Worm (Caenorhabditis elegans) whole organism, midembryonic: ENCODE results near the gene K02E2.11.

Experiments
- T22C8.4 ChIP-seq: fragments of 200-800 bp; sonication (Bioruptor generic); IDR thresholded peaks from 2 replicates; pipeline ENCODE4 v1.3.6; 2022; ENCODE audit warnings: missing genetic modification characterization, missing compliant biosample characterization
- cog-1 ChIP-seq: sonication (generic microtip); optimal IDR thresholded peaks from 2 replicates; lab custom pipeline; 2016; ENCODE audit warnings: missing genetic modification characterization, missing compliant biosample characterization
- flt-1 ChIP-seq: fragments of 200-800 bp; sonication (Bioruptor generic); IDR thresholded peaks from 2 replicates; pipeline ENCODE4 v1.3.6; 2022; ENCODE audit warnings: missing genetic modification characterization, missing compliant biosample characterization
- klf-2 ChIP-seq: fragments of 200-800 bp; sonication (Bioruptor generic); conservative IDR thresholded peaks from 2 replicates; pipeline ENCODE4 v1.3.6; 2022; ENCODE audit warnings: missing genetic modification reagents, missing genetic modification characterization, missing compliant biosample characterization
- med-1 ChIP-seq: sonication (generic microtip); optimal IDR thresholded peaks from 2 replicates; lab custom pipeline; 2017; ENCODE audit warnings: missing genetic modification characterization, mild to moderate bottlenecking, missing compliant biosample characterization, antibody characterized with exemption, missing genetic modification reagents; ENCODE audit not compliant: insufficient read depth
- ref-1 ChIP-seq: fragments of 200-800 bp; sonication (Bioruptor generic); conservative IDR thresholded peaks from 2 replicates; pipeline ENCODE4 v1.3.6; 2022; ENCODE audit warnings: missing genetic modification reagents, missing genetic modification characterization, missing compliant biosample characterization
- tab-1 ChIP-seq: fragments of 200-800 bp; sonication (Bioruptor generic); IDR thresholded peaks from 2 replicates; pipeline ENCODE4 v1.3.6; 2022; ENCODE audit warnings: missing genetic modification characterization, missing compliant biosample characterization
- ztf-23 ChIP-seq: fragments of 200-800 bp; sonication (Bioruptor generic); IDR thresholded peaks from 2 replicates; pipeline ENCODE4 v1.3.6; 2022; ENCODE audit warnings: missing genetic modification reagents, missing genetic modification characterization, missing compliant biosample characterization
- ztf-29 ChIP-seq: fragments of 200-800 bp; sonication (Bioruptor generic); IDR thresholded peaks from 2 replicates; pipeline ENCODE4 v1.3.6; 2022; ENCODE audit warnings: missing genetic modification reagents, missing genetic modification characterization, missing compliant biosample characterization

The K02E2.11 gene

DNA sequence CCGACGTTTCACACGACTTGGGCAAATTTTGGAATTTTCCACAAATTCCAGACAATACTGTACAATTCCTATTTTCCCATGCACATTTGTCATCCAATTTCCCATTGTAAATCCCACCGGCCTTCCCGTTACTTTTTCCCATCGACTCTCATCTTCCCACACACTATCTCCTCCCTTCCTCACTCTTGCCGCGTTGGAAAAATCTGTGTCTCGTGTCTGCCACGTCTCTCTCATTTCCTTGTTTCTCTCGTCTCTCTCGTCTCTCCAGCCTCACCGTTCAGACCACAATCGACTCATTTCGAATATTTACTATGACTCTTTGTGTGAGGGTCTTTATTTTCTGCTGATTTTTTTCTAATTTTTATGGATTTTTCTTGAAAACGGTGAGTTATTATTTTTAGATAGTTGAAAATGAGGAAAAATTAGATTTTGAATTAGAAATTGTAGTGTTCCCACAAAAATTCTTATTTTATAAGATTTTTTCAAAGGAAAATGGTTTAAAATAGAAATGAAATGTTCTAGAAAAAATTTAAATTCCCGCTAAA, at the start of gene K02E2.11:
TSS of gene K02E2.11 (plus strand) at position 251 of the 545 bp plus-strand sequence.
- TF ChIP-seq med-1 (no peak), cog-1 (no peak), ref-1 (GFP tag; lab: Robert Waterston, UW) (no peak)

DNA sequence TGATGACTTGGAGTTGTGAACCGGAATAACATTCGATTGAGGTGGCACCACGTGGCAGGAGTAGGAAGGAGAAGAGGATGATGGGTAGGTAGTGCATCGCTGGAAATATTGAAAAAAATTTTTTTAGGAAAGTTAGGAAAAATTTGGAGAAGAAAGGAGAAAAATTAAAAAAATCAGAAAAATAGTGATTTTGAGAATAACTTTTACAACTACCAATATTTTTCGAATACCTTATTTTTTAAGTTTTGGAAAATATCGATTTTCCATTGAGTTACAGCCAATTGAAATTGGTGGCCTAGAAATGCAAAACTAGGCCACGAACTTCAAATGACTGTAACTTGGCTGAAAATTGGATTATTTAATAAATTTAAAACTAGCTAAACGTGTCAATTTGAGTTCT, 47.9 kb upstream of the K02E2.11 start, which contains the start of gene Y38H6A.5:
TSS of gene Y38H6A.5 (minus strand) at position 101 of the 400 bp plus-strand sequence.
- no peak for TF ChIP-seq med-1
- no peak for TF ChIP-seq T22C8.4 (GFP tag; lab: Robert Waterston, UW)
- no peak for TF ChIP-seq ztf-29 (GFP tag; lab: Robert Waterston, UW)
- no peak for TF ChIP-seq klf-2 (GFP tag; lab: Robert Waterston, UW)
- TF ChIP-seq tab-1 (GFP tag; lab: Robert Waterston, UW) = no peak
- no peak for TF ChIP-seq cog-1
- TF ChIP-seq ztf-23 = no peak
- no peak for TF ChIP-seq ref-1 (GFP tag; lab: Robert Waterston, UW)

DNA sequence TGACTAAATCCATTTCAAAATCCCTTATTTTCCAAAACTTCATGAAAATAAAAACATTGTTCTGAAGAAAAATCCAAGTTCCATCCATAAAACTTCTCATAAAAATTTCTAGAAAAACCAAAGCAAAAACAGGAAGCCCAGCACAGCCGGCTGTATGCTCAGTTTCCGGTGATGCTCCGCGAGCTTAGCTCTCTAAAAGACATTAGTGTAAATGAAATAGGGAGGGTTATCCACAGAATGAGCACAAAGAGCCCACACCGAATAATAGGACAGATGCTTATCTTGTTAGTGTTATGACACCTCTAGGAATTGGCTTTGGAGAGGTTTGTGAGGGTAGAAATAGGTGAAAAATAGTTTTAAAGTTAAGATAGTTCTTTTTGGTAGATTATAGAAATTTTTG, 45.1 kb upstream of the K02E2.11 start:
- no peak for TF ChIP-seq flt-1 (GFP tag; lab: Robert Waterston, UW)
- TF ChIP-seq cog-1 = no peak
- no peak for TF ChIP-seq tab-1 (GFP tag; lab: Robert Waterston, UW)
- no peak for TF ChIP-seq ztf-23
- no peak for TF ChIP-seq T22C8.4 (GFP tag; lab: Robert Waterston, UW)
- no peak for TF ChIP-seq klf-2 (GFP tag; lab: Robert Waterston, UW)
- TF ChIP-seq med-1 = no peak
- no peak for TF ChIP-seq ref-1 (GFP tag; lab: Robert Waterston, UW)
- no peak for TF ChIP-seq ztf-29 (GFP tag; lab: Robert Waterston, UW)

DNA sequence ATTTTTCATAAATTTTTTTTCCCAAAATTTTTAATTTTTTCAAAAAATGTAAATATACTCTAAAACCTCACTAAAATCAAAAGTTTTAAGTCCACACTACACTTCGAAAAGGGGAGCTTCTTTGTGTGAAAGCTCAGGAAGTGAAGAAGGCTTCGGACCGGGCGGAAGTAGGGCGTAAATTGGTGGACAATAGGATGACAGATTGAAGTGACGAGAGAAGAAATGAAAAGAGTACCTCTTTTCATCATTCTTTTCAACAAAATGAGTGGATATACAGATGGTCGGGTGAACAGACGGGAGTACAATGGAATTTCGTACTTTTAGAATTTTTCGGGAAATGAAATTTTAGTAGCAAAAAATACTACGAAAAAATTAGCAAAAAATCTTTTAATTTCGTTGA, 44.2 kb upstream of the K02E2.11 start:
- TF ChIP-seq ztf-23 (no peak), klf-2 (GFP tag; lab: Robert Waterston, UW) (no peak), ztf-29 (GFP tag; lab: Robert Waterston, UW) (no peak), flt-1 (GFP tag; lab: Robert Waterston, UW) (no peak), T22C8.4 (GFP tag; lab: Robert Waterston, UW) (no peak), tab-1 (GFP tag; lab: Robert Waterston, UW) (no peak), ref-1 (GFP tag; lab: Robert Waterston, UW) (no peak), med-1 (no peak), cog-1 (no peak)

DNA sequence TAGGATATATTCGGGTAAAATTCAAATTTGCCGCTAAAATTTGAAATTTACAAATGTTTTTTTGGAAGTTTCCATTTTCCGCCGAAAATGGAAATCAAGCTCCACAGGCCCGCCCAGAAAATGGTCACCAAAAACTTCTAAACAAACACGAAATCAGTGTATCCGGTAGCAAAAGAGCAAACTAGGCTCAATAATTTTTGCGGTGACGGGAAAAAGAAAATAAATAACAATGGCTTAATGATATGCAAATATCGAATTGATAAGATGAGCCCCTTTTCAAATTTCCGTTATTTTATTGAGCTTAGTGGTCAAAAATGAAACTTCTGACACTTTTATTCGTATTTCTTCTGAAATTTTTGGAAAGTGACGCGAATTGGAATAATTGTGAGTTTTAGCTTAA, 38.2 kb upstream of the K02E2.11 start, which contains the start of gene Y38H6A.3:
TSS of gene Y38H6A.3 (plus strand) at position 301 of the 400 bp plus-strand sequence.
- TF ChIP-seq T22C8.4 (GFP tag; lab: Robert Waterston, UW) = no peak
- TF ChIP-seq ref-1 (GFP tag; lab: Robert Waterston, UW) = no peak
- no peak for TF ChIP-seq tab-1 (GFP tag; lab: Robert Waterston, UW)

DNA sequence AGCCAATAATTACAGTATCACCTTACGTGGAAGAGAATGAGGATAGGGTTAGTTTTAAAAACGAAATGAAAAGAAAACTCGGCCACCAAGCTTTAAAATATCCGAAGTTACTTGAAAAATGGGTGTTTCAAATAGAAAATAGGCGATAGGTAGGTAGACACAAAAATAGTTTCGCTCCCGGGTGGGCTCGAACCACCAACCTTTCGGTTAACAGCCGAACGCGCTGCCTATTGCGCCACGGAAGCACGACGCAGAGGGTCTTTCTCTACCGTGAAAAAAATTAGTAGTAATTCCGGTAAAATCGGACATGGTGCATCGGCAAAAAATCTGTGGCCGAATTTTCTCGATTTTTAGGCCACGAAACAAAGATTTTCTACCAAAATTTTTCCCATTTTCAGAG, 35.5 kb upstream of the K02E2.11 start:
- TF ChIP-seq tab-1 (GFP tag; lab: Robert Waterston, UW) (no peak), cog-1 (no peak), ztf-23 (no peak), med-1 (no peak), ztf-29 (GFP tag; lab: Robert Waterston, UW) (no peak), T22C8.4 (GFP tag; lab: Robert Waterston, UW) (no peak), klf-2 (GFP tag; lab: Robert Waterston, UW) (no peak), flt-1 (GFP tag; lab: Robert Waterston, UW) (no peak), ref-1 (GFP tag; lab: Robert Waterston, UW) (no peak)

DNA sequence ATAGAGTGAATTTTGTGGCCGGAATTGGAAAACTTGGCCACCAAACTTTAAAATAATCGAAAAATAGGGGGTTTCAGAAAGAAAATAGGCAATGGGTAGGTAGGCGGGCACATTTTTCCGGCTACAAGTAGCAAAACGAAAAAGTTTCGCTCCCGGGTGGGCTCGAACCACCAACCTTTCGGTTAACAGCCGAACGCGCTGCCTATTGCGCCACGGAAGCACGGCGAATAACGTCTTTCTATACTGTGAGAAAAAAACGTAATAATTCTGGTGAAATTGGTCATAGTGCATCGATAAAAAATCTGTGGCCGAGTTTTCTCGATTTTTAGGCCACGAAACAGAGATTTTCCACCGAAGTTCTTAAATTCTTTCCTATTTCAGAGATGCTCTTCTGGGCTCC, 32.7 kb upstream of the K02E2.11 start:
- no peak for TF ChIP-seq cog-1

DNA sequence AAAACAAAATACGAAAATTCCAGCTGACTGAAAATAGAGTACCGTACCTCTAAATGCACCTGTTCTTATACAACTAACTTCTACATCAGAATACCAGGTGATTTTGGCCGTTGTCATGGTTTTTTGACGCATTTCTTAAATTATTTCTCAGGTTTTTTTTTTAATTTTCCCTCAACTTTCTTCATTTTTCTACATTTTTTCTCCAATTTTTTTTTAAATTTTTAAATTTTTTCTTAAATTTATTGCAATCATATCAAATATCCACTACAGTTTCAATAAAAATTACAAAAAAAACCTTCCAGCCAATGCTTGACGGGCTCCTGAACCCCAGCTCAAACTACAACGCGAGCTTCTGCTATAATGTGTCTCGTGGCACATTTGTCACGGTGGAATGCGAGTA, 31.9 kb upstream of the K02E2.11 start, which contains the start of gene K02E2.1:
TSS of gene K02E2.1 (plus strand) at position 301 of the 400 bp plus-strand sequence.
- TF ChIP-seq flt-1 (GFP tag; lab: Robert Waterston, UW) (no peak), med-1 (no peak), T22C8.4 (GFP tag; lab: Robert Waterston, UW) (no peak), klf-2 (GFP tag; lab: Robert Waterston, UW) (no peak), ref-1 (GFP tag; lab: Robert Waterston, UW) (no peak), tab-1 (GFP tag; lab: Robert Waterston, UW) (no peak), ztf-23 (no peak), ztf-29 (GFP tag; lab: Robert Waterston, UW) (no peak), cog-1 (no peak)

DNA sequence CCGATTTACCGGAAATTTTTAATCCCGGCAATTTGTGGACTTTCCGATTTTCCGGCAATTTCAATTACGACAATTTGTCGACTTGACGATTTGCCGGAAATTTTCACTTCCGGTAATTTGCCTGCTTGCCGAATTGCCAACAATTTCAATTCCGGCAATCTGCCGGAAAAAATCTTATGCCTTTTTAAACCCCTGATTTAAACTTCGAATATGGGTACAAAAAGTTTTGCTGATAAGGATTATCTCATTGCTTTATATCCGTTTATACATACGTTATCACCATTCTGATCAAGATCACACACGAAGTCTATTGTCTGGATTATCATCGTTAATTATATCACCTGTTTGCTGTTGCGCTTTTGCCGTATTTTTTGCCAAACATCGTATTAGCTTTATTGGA, 26.6 kb upstream of the K02E2.11 start, which contains the start of gene grd-11:
TSS of gene grd-11 (plus strand) at position 301 of the 400 bp plus-strand sequence.
- TF ChIP-seq tab-1 (GFP tag; lab: Robert Waterston, UW) = no peak
- no peak for TF ChIP-seq ztf-29 (GFP tag; lab: Robert Waterston, UW)
- TF ChIP-seq ztf-23 = no peak
- TF ChIP-seq ref-1 (GFP tag; lab: Robert Waterston, UW) = no peak
- TF ChIP-seq flt-1 (GFP tag; lab: Robert Waterston, UW) = no peak
- no peak for TF ChIP-seq T22C8.4 (GFP tag; lab: Robert Waterston, UW)
- no peak for TF ChIP-seq med-1
- TF ChIP-seq cog-1 = no peak
- TF ChIP-seq klf-2 (GFP tag; lab: Robert Waterston, UW) = no peak

DNA sequence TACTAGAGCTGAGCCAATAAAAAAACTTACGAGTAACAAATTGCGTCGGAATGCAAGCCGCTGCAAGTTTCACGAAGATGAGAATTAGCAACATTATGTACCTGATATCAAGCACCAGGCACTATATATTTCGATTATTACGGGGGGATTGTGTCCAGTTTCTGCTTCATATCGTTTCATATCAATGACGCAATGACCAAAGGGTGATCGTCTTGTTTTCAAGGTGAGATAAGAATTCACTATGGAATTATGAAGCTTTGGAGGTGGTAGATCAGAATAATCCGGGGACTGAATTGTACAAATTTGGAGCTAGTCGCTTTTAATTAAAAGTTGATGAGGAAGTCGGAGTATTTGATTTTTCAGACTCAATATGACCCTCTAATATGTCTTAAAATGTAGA, 16.3 kb upstream of the K02E2.11 start, which contains the start of gene K02E2.8:
TSS of gene K02E2.8 (minus strand) at position 101 of the 400 bp plus-strand sequence.
- TF ChIP-seq flt-1 (GFP tag; lab: Robert Waterston, UW) (no peak), klf-2 (GFP tag; lab: Robert Waterston, UW) (no peak), med-1 (no peak), T22C8.4 (GFP tag; lab: Robert Waterston, UW) (no peak), tab-1 (GFP tag; lab: Robert Waterston, UW) (no peak), ztf-23 (no peak), ztf-29 (GFP tag; lab: Robert Waterston, UW) (no peak), cog-1 (no peak), ref-1 (GFP tag; lab: Robert Waterston, UW) (no peak)
